Worm (Caenorhabditis elegans) whole organism, L1 larva: ENCODE results near the gene K02D10.1.
A peak's percentile ranks its signal among the peaks of the same experiment; 100 is the strongest.

ENCODE experiments used
- C16A3.4 ChIP-seq: fragments of 150-350 bp; optimal IDR thresholded peaks from 2 replicates; lab custom pipeline; 2014; ENCODE audit warnings: missing biosample characterization, missing genetic modification characterization
- C34B4.2 ChIP-seq: sonication (generic microtip); optimal IDR thresholded peaks from 2 replicates; lab custom pipeline; 2017; ENCODE audit warnings: mild to moderate bottlenecking, missing genetic modification characterization, missing compliant biosample characterization
- F16B12.6 ChIP-seq: fragments of 150-350 bp; optimal IDR thresholded peaks from 2 replicates; lab custom pipeline; 2014; ENCODE audit warnings: missing biosample characterization, missing genetic modification characterization
- Y116A8C.19 ChIP-seq: sonication (generic microtip); optimal IDR thresholded peaks from 2 replicates; lab custom pipeline; 2016; ENCODE audit warnings: missing compliant biosample characterization, missing genetic modification characterization, borderline replicate concordance
- aha-1 ChIP-seq: fragments of 150-350 bp; optimal IDR thresholded peaks from 2 replicates; lab custom pipeline; 2014; ENCODE audit warnings: missing biosample characterization, missing genetic modification characterization
- alr-1 ChIP-seq: fragments of 200-800 bp; sonication (Bioruptor generic); optimal IDR thresholded peaks from 2 replicates; lab custom pipeline; 2018; ENCODE audit warnings: borderline replicate concordance, mild to moderate bottlenecking, missing genetic modification characterization, missing compliant biosample characterization
- ceh-63 ChIP-seq: fragments of 200-800 bp; sonication (Bioruptor generic); optimal IDR thresholded peaks from 2 replicates; lab custom pipeline; 2018; ENCODE audit warnings: mild to moderate bottlenecking, missing genetic modification characterization, missing compliant biosample characterization
- ceh-8 ChIP-seq: fragments of 200-800 bp; sonication (Bioruptor generic); optimal IDR thresholded peaks from 2 replicates; lab custom pipeline; 2018; ENCODE audit warnings: mild to moderate bottlenecking, missing genetic modification characterization, moderate library complexity, missing compliant biosample characterization
- ceh-82 ChIP-seq, 3 experiments: fragments of 150-350 bp in 1 of 3; sonication (generic microtip) in 2 of 3; optimal IDR thresholded peaks; 2 replicates each; lab custom pipeline; 2014 to 2017; ENCODE audit warnings: missing biosample characterization in 3 of 3, missing genetic modification characterization in 3 of 3
- ceh-88 ChIP-seq: fragments of 200-800 bp; sonication (Bioruptor generic); IDR thresholded peaks from 2 replicates; pipeline ENCODE4 v1.3.6; 2022; ENCODE audit warnings: missing genetic modification characterization, missing compliant biosample characterization
- ces-1 ChIP-seq: fragments of 150-350 bp; optimal IDR thresholded peaks from 2 replicates; lab custom pipeline; 2014; ENCODE audit warnings: missing biosample characterization, missing genetic modification reagents, missing genetic modification characterization
- dsc-1 ChIP-seq: sonication (generic microtip); optimal IDR thresholded peaks from 2 replicates; lab custom pipeline; 2016; ENCODE audit warnings: mild to moderate bottlenecking, missing genetic modification characterization, missing compliant biosample characterization
- efl-1 ChIP-seq, 4 experiments: fragments of 150-350 bp; optimal IDR thresholded peaks in 3 of 4; peaks in 1 of 4; 1 replicate in 1 of 4; 2 replicates in 3 of 4; lab custom pipeline; 2014; ENCODE audit warnings: missing biosample characterization in 2 of 4, missing genetic modification characterization in 2 of 4, missing genetic modification reagents in 2 of 4
- efl-3 ChIP-seq: fragments of 200-800 bp; sonication (Bioruptor generic); optimal IDR thresholded peaks from 2 replicates; lab custom pipeline; 2018; ENCODE audit warnings: mild to moderate bottlenecking, missing genetic modification characterization, missing compliant biosample characterization
- egl-13 ChIP-seq: sonication (generic microtip); optimal IDR thresholded peaks from 2 replicates; lab custom pipeline; 2016; ENCODE audit warnings: missing genotype, missing genetic modification reagents, missing genetic modification characterization, missing compliant biosample characterization
- egl-27 ChIP-seq, 2 experiments: fragments of 150-350 bp in 1 of 2; sonication (generic microtip); optimal IDR thresholded peaks; 3 replicates each; lab custom pipeline; 2017 to 2018; ENCODE audit warnings: missing biosample characterization in 2 of 2, missing genetic modification characterization in 2 of 2, missing genetic modification reagents in 2 of 2
- elt-2 ChIP-seq: sonication (generic microtip); optimal IDR thresholded peaks from 2 replicates; lab custom pipeline; 2016; ENCODE audit warnings: missing genetic modification characterization, mild to moderate bottlenecking, inconsistent platforms, missing compliant biosample characterization, missing genetic modification reagents
- fkh-4 ChIP-seq: sonication (generic microtip); optimal IDR thresholded peaks from 2 replicates; lab custom pipeline; 2016; ENCODE audit warnings: missing compliant biosample characterization, missing genetic modification characterization, borderline replicate concordance
- fkh-8 ChIP-seq: sonication (generic microtip); optimal IDR thresholded peaks from 2 replicates; lab custom pipeline; 2016; ENCODE audit warnings: mild to moderate bottlenecking, missing genetic modification characterization, missing compliant biosample characterization
- fos-1 ChIP-seq: fragments of 150-350 bp; optimal IDR thresholded peaks from 2 replicates; lab custom pipeline; 2014; ENCODE audit warnings: missing biosample characterization, missing genetic modification characterization
- grh-1 ChIP-seq: fragments of 200-800 bp; sonication (Bioruptor generic); IDR thresholded peaks from 2 replicates; pipeline ENCODE4 v1.3.6; 2022; ENCODE audit warnings: missing genetic modification reagents, missing genetic modification characterization, missing compliant biosample characterization
- hlh-17 ChIP-seq: fragments of 200-800 bp; sonication (Bioruptor generic); optimal IDR thresholded peaks from 2 replicates; lab custom pipeline; 2018; ENCODE audit warnings: missing genetic modification characterization, mild to moderate bottlenecking, missing compliant biosample characterization, moderate library complexity, borderline replicate concordance
- hlh-4 ChIP-seq: sonication (generic microtip); optimal IDR thresholded peaks from 2 replicates; lab custom pipeline; 2016; ENCODE audit warnings: mild to moderate bottlenecking, missing genetic modification characterization, missing compliant biosample characterization
- irx-1 ChIP-seq: sonication (generic microtip); optimal IDR thresholded peaks from 2 replicates; lab custom pipeline; 2016; ENCODE audit warnings: missing genetic modification characterization, missing compliant biosample characterization
- isw-1 ChIP-seq: fragments of 200-800 bp; sonication (Bioruptor generic); IDR thresholded peaks from 2 replicates; pipeline ENCODE4 v1.3.6; 2022; ENCODE audit warnings: missing genetic modification characterization, missing compliant biosample characterization
- lin-13 ChIP-seq: fragments of 150-350 bp; optimal IDR thresholded peaks from 2 replicates; lab custom pipeline; 2014; ENCODE audit warnings: missing biosample characterization, missing genetic modification reagents, missing genetic modification characterization
- lin-14 ChIP-seq: fragments of 200-800 bp; sonication (Bioruptor generic); optimal IDR thresholded peaks from 2 replicates; lab custom pipeline; 2018; ENCODE audit warnings: mild to moderate bottlenecking, missing genetic modification characterization, moderate library complexity, missing compliant biosample characterization
- lin-15B ChIP-seq: fragments of 150-350 bp; sonication (generic microtip); optimal IDR thresholded peaks from 3 replicates; lab custom pipeline; 2014; ENCODE audit warnings: missing biosample characterization, missing genetic modification characterization
- lin-39 ChIP-seq: fragments of 150-350 bp; optimal IDR thresholded peaks from 2 replicates; lab custom pipeline; 2014; ENCODE audit warnings: missing biosample characterization, missing genetic modification reagents, missing genetic modification characterization
- mab-9 ChIP-seq: fragments of 200-800 bp; sonication (Bioruptor generic); IDR thresholded peaks from 2 replicates; pipeline ENCODE4 v1.3.6; 2022; ENCODE audit warnings: missing genetic modification reagents, missing genetic modification characterization, missing compliant biosample characterization
- mep-1 ChIP-seq: fragments of 150-350 bp; optimal IDR thresholded peaks from 2 replicates; lab custom pipeline; 2014; ENCODE audit warnings: missing biosample characterization, missing genetic modification characterization
- nhr-11 ChIP-seq: fragments of 150-350 bp; optimal IDR thresholded peaks from 2 replicates; lab custom pipeline; 2014; ENCODE audit warnings: missing biosample characterization, missing genetic modification characterization
- nhr-19 ChIP-seq: fragments of 200-800 bp; sonication (Bioruptor generic); conservative IDR thresholded peaks from 2 replicates; pipeline ENCODE4 v1.3.6; 2022; ENCODE audit warnings: missing genetic modification characterization, missing compliant biosample characterization
- nhr-237 ChIP-seq: fragments of 150-350 bp; optimal IDR thresholded peaks from 2 replicates; lab custom pipeline; 2014; ENCODE audit warnings: missing biosample characterization, missing genetic modification characterization
- nhr-47 ChIP-seq: sonication (generic microtip); optimal IDR thresholded peaks from 2 replicates; lab custom pipeline; 2016; ENCODE audit warnings: mild to moderate bottlenecking, missing genetic modification characterization, moderate library complexity, missing compliant biosample characterization
- nhr-77 ChIP-seq: fragments of 150-350 bp; optimal IDR thresholded peaks from 2 replicates; lab custom pipeline; 2014; ENCODE audit warnings: missing biosample characterization, missing genetic modification characterization
- nhr-84 ChIP-seq: sonication (generic microtip); optimal IDR thresholded peaks from 2 replicates; lab custom pipeline; 2017; ENCODE audit warnings: missing biosample characterization, missing genetic modification characterization
- pag-3 ChIP-seq: sonication (generic microtip); optimal IDR thresholded peaks from 2 replicates; lab custom pipeline; 2017; ENCODE audit warnings: missing genetic modification characterization, mild to moderate bottlenecking, missing compliant biosample characterization, antibody characterized with exemption, borderline replicate concordance; ENCODE audit not compliant: insufficient read depth
- pax-3 ChIP-seq: fragments of 200-800 bp; sonication (Bioruptor generic); optimal IDR thresholded peaks from 2 replicates; lab custom pipeline; 2018; ENCODE audit warnings: mild to moderate bottlenecking, missing genetic modification characterization, moderate library complexity, missing compliant biosample characterization
- pqm-1 ChIP-seq: sonication (generic microtip); optimal IDR thresholded peaks from 3 replicates; lab custom pipeline; 2017; ENCODE audit warnings: missing biosample characterization, missing genetic modification characterization
- rnt-1 ChIP-seq: sonication (generic microtip); optimal IDR thresholded peaks from 2 replicates; lab custom pipeline; 2016; ENCODE audit warnings: mild to moderate bottlenecking, missing genetic modification characterization, moderate library complexity, missing compliant biosample characterization
- skn-1 ChIP-seq: fragments of 150-350 bp; optimal IDR thresholded peaks from 2 replicates; lab custom pipeline; 2014; ENCODE audit warnings: missing biosample characterization, missing genetic modification characterization
- snu-23 ChIP-seq: sonication (generic microtip); optimal IDR thresholded peaks from 2 replicates; lab custom pipeline; 2016; ENCODE audit warnings: missing genetic modification characterization, missing compliant biosample characterization
- sup-37 ChIP-seq: fragments of 200-800 bp; sonication (Bioruptor generic); optimal IDR thresholded peaks from 2 replicates; lab custom pipeline; 2018; ENCODE audit warnings: mild to moderate bottlenecking, missing genetic modification characterization, missing compliant biosample characterization
- tbx-2 ChIP-seq: sonication (generic microtip); optimal IDR thresholded peaks from 2 replicates; lab custom pipeline; 2016; ENCODE audit warnings: missing genetic modification characterization, missing compliant biosample characterization
- unc-30 ChIP-seq: sonication (generic microtip); optimal IDR thresholded peaks from 2 replicates; lab custom pipeline; 2017; ENCODE audit warnings: missing biosample characterization, missing genetic modification characterization
- unc-62 ChIP-seq: fragments of 150-350 bp; optimal IDR thresholded peaks from 2 replicates; lab custom pipeline; 2014; ENCODE audit warnings: missing biosample characterization, missing genetic modification reagents, missing genetic modification characterization
- unc-98 ChIP-seq: fragments of 200-800 bp; sonication (Bioruptor generic); IDR thresholded peaks from 2 replicates; pipeline ENCODE4 v1.3.6; 2022; ENCODE audit warnings: missing genetic modification characterization, missing compliant biosample characterization
- xbp-1 ChIP-seq: sonication (generic microtip); optimal IDR thresholded peaks from 2 replicates; lab custom pipeline; 2016; ENCODE audit warnings: missing genetic modification characterization, missing compliant biosample characterization
- ztf-11 ChIP-seq, 2 experiments: sonication (generic microtip); optimal IDR thresholded peaks; 2 replicates each; lab custom pipeline; 2016 to 2017; ENCODE audit warnings: missing genetic modification characterization in 2 of 2, missing biosample characterization in 1 of 2, missing compliant biosample characterization in 1 of 2
- ztf-4 ChIP-seq: fragments of 150-350 bp; optimal IDR thresholded peaks from 2 replicates; lab custom pipeline; 2014; ENCODE audit warnings: missing biosample characterization, missing genetic modification characterization

K02D10.1 gene

DNA sequence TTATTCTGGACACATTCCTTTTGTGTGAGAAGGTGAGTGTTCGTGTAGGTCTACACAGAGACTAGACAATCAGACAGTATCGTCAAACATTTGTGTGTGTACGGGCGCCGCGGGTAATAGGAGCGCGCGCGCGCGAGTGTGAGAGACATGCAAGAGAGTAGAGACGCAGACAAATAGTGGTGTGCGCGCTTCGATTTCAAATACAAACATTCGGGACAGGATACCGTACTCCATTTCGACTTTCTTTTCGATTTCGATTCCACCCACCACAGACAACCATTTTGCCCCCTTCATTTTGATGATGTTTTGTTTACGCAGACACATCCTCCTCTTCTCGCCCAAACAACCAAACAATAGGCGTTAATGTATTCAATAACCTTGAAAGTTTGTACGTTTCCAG is 25.5 kb downstream of the K02D10.1 start (continued):
- no peak for TF ChIP-seq C34B4.2 (tag; lab: Kevin White, UChicago)
- peak; percentile 31 for TF ChIP-seq ztf-4
- TF ChIP-seq egl-27 (tag; optimal IDR thresholded peaks at IDR 0.05; lab: Kevin White, UChicago): peak; percentile 30 to 56
- TF ChIP-seq isw-1 (GFP tag; lab: Robert Waterston, UW): no peak
- peak; percentile 68 for TF ChIP-seq nhr-237
- peak; percentile 74 for TF ChIP-seq nhr-19 (GFP tag; lab: Robert Waterston, UW)
- TF ChIP-seq ceh-88 (GFP tag; lab: Robert Waterston, UW): peak; percentile 49; the same call in 1 of the 2 replicates
- TF ChIP-seq aha-1 (tag; lab: Kevin White, UChicago): no peak
- no peak for TF ChIP-seq alr-1 (tag; lab: Kevin White, UChicago)
- TF ChIP-seq ztf-11 (tag; optimal IDR thresholded peaks at IDR 0.05; lab: Kevin White, UChicago): no peak
- no peak for TF ChIP-seq fkh-4
- no peak for TF ChIP-seq pqm-1 (tag; lab: Kevin White, UChicago)
- TF ChIP-seq pag-3 (tag; lab: Kevin White, UChicago): no peak
- TF ChIP-seq lin-13 (GFP tag; lab: Kevin White, UChicago): peak; percentile 57
- peak; percentile 38 for TF ChIP-seq rnt-1 (tag; lab: Kevin White, UChicago)
- TF ChIP-seq unc-62 (GFP tag; lab: Kevin White, UChicago): no peak
- peak; percentile 81 for TF ChIP-seq nhr-77 (tag; lab: Kevin White, UChicago)
- TF ChIP-seq lin-14: peak; percentile 95
- TF ChIP-seq Y116A8C.19: no peak
- peak; percentile 67 for TF ChIP-seq tbx-2 (tag; lab: Kevin White, UChicago)
- no peak for TF ChIP-seq hlh-17
- TF ChIP-seq sup-37 (GFP tag; lab: Kevin White, UChicago): peak; percentile 12
- no peak for TF ChIP-seq F16B12.6
- no peak for TF ChIP-seq unc-98 (GFP tag; lab: Robert Waterston, UW)
- TF ChIP-seq unc-30 (tag; lab: Kevin White, UChicago): no peak
- TF ChIP-seq nhr-47 (tag; lab: Kevin White, UChicago): peak; percentile 51
- TF ChIP-seq pax-3 (tag; lab: Kevin White, UChicago): no peak
- TF ChIP-seq nhr-84: no peak
- peak; percentile 26 to 76 (median 54) for TF ChIP-seq ceh-82 (tag; optimal IDR thresholded peaks at IDR 0.05; lab: Kevin White, UChicago)
- TF ChIP-seq skn-1: peak; percentile 84
- TF ChIP-seq mep-1 (tag; lab: Kevin White, UChicago): peak; percentile 61
- TF ChIP-seq irx-1 (tag; lab: Kevin White, UChicago): peak; percentile 49
- TF ChIP-seq fos-1 (tag; lab: Kevin White, UChicago): peak; percentile 38
- TF ChIP-seq efl-1 (optimal IDR thresholded peaks at IDR 0.05; lab: Kevin White, UChicago): peak; percentile 51 to 64
- peak in 1 of 2 experiments; percentile 3 for TF ChIP-seq efl-1 (GFP tag; optimal IDR thresholded peaks at IDR 0.05 in 1 of 2; lab: Kevin White, UChicago)
- peak; percentile 30 for TF ChIP-seq elt-2 (tag; lab: Kevin White, UChicago)
- TF ChIP-seq efl-3: no peak
- TF ChIP-seq dsc-1: no peak

- TF ChIP-seq isw-1 (GFP tag; lab: Robert Waterston, UW) (peak; percentile 91), xbp-1 (tag; lab: Kevin White, UChicago) (peak; percentile 94), mab-9 (GFP tag; lab: Robert Waterston, UW) (peak; percentile 79), lin-39 (tag; lab: Kevin White, UChicago) (peak; percentile 89), lin-13 (GFP tag; lab: Kevin White, UChicago) (peak; percentile 97), ceh-8 (peak; percentile 91), unc-62 (GFP tag; lab: Kevin White, UChicago) (peak; percentile 57), ceh-88 (GFP tag; lab: Robert Waterston, UW) (peak; percentile 88), lin-15B (no peak), nhr-47 (tag; lab: Kevin White, UChicago) (peak; percentile 97), mep-1 (tag; lab: Kevin White, UChicago) (peak; percentile 96), hlh-4 (no peak), C16A3.4 (tag; lab: Kevin White, UChicago) (peak; percentile 84), snu-23 (GFP tag; lab: Kevin White, UChicago) (peak; percentile 98), nhr-237 (peak; percentile 84), fkh-8 (tag; lab: Kevin White, UChicago) (peak; percentile 97), egl-13 (tag; lab: Kevin White, UChicago) (peak; percentile 98), nhr-11 (peak; percentile 95), grh-1 (GFP tag; lab: Robert Waterston, UW) (peak; percentile 94), ztf-11 (tag; optimal IDR thresholded peaks at IDR 0.05; lab: Kevin White, UChicago) (peak in 1 of 2 experiments; percentile 91), ces-1 (no peak), ceh-63 (GFP tag; lab: Kevin White, UChicago) (no peak)
These were observed 26.3 kb downstream of the K02D10.1 start for ce11 chrIII:8795595-8796141.
